Worm (Caenorhabditis elegans) whole organism, young adult: Measurements from ENCODE around the gene F42F12.4.

Source experiments
- F33H1.4 ChIP-seq: fragments of 200-800 bp; sonication (Bioruptor generic); IDR thresholded peaks from 2 replicates; pipeline ENCODE4 v1.3.6; 2022; ENCODE audit warnings: missing genetic modification reagents, missing genetic modification characterization, missing compliant biosample characterization
- F57C9.4 ChIP-seq: sonication (generic microtip); optimal IDR thresholded peaks from 2 replicates; lab custom pipeline; 2017; ENCODE audit warnings: mild to moderate bottlenecking, missing genetic modification characterization, missing compliant biosample characterization
- Y53F4B.3 ChIP-seq: fragments of 200-800 bp; sonication (Bioruptor generic); IDR thresholded peaks from 2 replicates; pipeline ENCODE4 v1.3.6; 2022; ENCODE audit warnings: missing genetic modification reagents, missing genetic modification characterization, missing compliant biosample characterization
- Y53G8AR.9 ChIP-seq: fragments of 200-800 bp; sonication (Bioruptor generic); conservative IDR thresholded peaks from 2 replicates; pipeline ENCODE4 v1.3.6; 2022; ENCODE audit warnings: missing genetic modification reagents, missing genetic modification characterization, missing compliant biosample characterization
- aptf-3 ChIP-seq: fragments of 200-800 bp; sonication (Bioruptor generic); IDR thresholded peaks from 2 replicates; pipeline ENCODE4 v1.3.6; 2022; ENCODE audit warnings: missing genetic modification characterization, missing compliant biosample characterization
- nfya-1 ChIP-seq: sonication (generic microtip); optimal IDR thresholded peaks from 2 replicates; lab custom pipeline; 2017; ENCODE audit warnings: antibody characterized with exemption, missing compliant biosample characterization, missing genetic modification characterization, borderline replicate concordance; ENCODE audit not compliant: insufficient read depth
- somi-1 ChIP-seq: fragments of 200-800 bp; sonication (Bioruptor generic); optimal IDR thresholded peaks from 2 replicates; lab custom pipeline; 2018; ENCODE audit warnings: mild to moderate bottlenecking, missing genetic modification characterization, missing compliant biosample characterization
- unc-62 ChIP-seq: fragments of 150-350 bp; optimal IDR thresholded peaks from 2 replicates; lab custom pipeline; 2014; ENCODE audit warnings: missing biosample characterization, missing genetic modification reagents, missing genetic modification characterization

DNA sequence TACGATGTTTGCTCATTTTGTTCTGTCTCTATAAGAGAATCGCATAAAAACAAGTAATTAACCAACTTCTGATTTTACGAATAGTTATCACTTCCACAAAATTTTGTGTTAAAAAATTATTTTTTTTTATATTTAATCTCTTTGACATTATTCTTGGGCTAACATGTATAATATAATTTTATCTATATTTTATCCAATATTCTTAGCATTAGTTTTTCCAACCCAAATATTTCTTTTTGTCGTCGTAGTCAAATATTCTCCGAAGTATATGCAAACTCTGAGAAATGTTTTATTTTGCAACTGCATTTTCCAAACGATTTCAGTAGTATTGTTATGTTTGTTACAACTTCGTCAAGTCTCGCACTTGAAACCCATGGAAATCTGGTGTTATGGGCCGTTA lies 19.3 kb downstream of the F42F12.4 start, which contains the start of gene srd-47:
- TF ChIP-seq nfya-1, result no peak
- TF ChIP-seq F33H1.4 (GFP tag; lab: Robert Waterston, UW), result no peak
- no peak for TF ChIP-seq Y53G8AR.9 (GFP tag; lab: Robert Waterston, UW)
- TF ChIP-seq Y53F4B.3 (GFP tag; lab: Robert Waterston, UW), result no peak
- no peak for TF ChIP-seq somi-1 (GFP tag; lab: Kevin White, UChicago)
- TF ChIP-seq unc-62, result no peak
- no peak for TF ChIP-seq F57C9.4 (tag; lab: Kevin White, UChicago)
- no peak for TF ChIP-seq aptf-3 (GFP tag; lab: Robert Waterston, UW)
